Fruit fly (Drosophila melanogaster): Measurements from ENCODE around the gene CG11670.

dm6 chr3R:13012990-13013389 is 28.9 kb upstream of the CG11670 start:
- TF ChIP-seq cnc (optimal IDR thresholded peaks at IDR 0.05) = no peak
- no peak for TF ChIP-seq CG14711 (tag; optimal IDR thresholded peaks at IDR 0.05)
- no peak for TF ChIP-seq toe (GFP tag; optimal IDR thresholded peaks at IDR 0.05)
- no peak for TF ChIP-seq Clk (GFP tag; optimal IDR thresholded peaks at IDR 0.05)
- TF ChIP-seq CG5204 (GFP tag; optimal IDR thresholded peaks at IDR 0.05) = no peak
- TF ChIP-seq Crg-1 (GFP tag; optimal IDR thresholded peaks at IDR 0.05) = no peak

Data from whole organism, adult.